Worm (Caenorhabditis elegans) whole organism, L4/young adult: ENCODE measurements around the gene K09H11.4.

Source experiments
- W03F9.2 ChIP-seq: fragments of 150-350 bp; optimal IDR thresholded peaks from 2 replicates; lab custom pipeline; 2014; ENCODE audit warnings: missing biosample characterization, missing genetic modification characterization
- him-1 ChIP-seq: sonication (generic microtip); optimal IDR thresholded peaks from 2 replicates; lab custom pipeline; 2016; ENCODE audit warnings: missing genotype, missing genetic modification reagents, missing genetic modification characterization, missing compliant biosample characterization

DNA sequence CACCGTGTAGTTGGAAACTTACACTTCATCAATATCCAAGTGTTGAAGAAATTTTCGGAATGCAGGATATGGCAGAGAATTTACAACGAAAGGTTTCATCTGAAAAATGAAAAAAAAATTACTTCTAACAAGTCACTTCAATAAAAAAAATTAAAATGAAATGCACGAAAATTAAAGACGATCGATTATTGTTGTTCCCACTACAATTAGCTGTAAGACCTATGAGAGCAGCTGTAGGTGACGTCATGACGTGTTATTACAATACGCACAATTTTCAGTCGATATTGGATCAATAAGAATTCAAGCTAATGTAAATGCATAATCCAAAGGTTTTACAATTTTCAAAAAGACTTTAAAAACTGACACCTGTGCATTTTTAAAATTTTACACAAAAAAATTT, 33.8 kb upstream of the K09H11.4 start, which contains the start of gene C53A3.1:
- TF ChIP-seq him-1 (tag; lab: Kevin White, UChicago): no peak
- no peak for TF ChIP-seq W03F9.2 (tag; lab: Kevin White, UChicago)
